Worm (Caenorhabditis elegans) whole organism, L2 larva: ENCODE measurements around the gene npr-17.
"Not testable (repeated sequence)": the region's sequence is repeated elsewhere in the genome, so short reads cannot be mapped to it uniquely, and the experiment has no call there.

Source experiments
- C34F6.9 ChIP-seq: fragments of 150-350 bp; optimal IDR thresholded peaks from 2 replicates; lab custom pipeline; 2014; ENCODE audit warnings: missing biosample characterization, missing genetic modification characterization
- F13H6.1 ChIP-seq: sonication (generic microtip); optimal IDR thresholded peaks from 2 replicates; lab custom pipeline; 2016; ENCODE audit warnings: missing genetic modification characterization, missing compliant biosample characterization
- ZK546.5 ChIP-seq: sonication (generic microtip); optimal IDR thresholded peaks from 2 replicates; lab custom pipeline; 2017; ENCODE audit warnings: missing biosample characterization, missing genetic modification characterization
- alr-1 ChIP-seq: fragments of 150-350 bp; optimal IDR thresholded peaks from 2 replicates; lab custom pipeline; 2014; ENCODE audit warnings: missing biosample characterization, missing genetic modification characterization
- aly-2 ChIP-seq: fragments of 150-350 bp; optimal IDR thresholded peaks from 2 replicates; lab custom pipeline; 2014; ENCODE audit warnings: missing biosample characterization, missing genetic modification characterization
- ceh-16 ChIP-seq: fragments of 150-350 bp; optimal IDR thresholded peaks from 2 replicates; lab custom pipeline; 2014; ENCODE audit warnings: missing biosample characterization, missing genetic modification characterization
- ceh-82 ChIP-seq: fragments of 150-350 bp; optimal IDR thresholded peaks from 2 replicates; lab custom pipeline; 2014; ENCODE audit warnings: missing biosample characterization, missing genetic modification characterization
- egl-27 ChIP-seq: sonication (generic microtip); optimal IDR thresholded peaks from 3 replicates; lab custom pipeline; 2017; ENCODE audit warnings: missing biosample characterization, missing genetic modification reagents, missing genetic modification characterization
- elt-3 ChIP-seq: sonication (generic microtip); optimal IDR thresholded peaks from 2 replicates; lab custom pipeline; 2017; ENCODE audit warnings: missing biosample characterization, missing genetic modification characterization
- gmeb-1 ChIP-seq: fragments of 150-350 bp; optimal IDR thresholded peaks from 2 replicates; lab custom pipeline; 2014; ENCODE audit warnings: missing biosample characterization, missing genetic modification characterization
- lin-13 ChIP-seq: fragments of 150-350 bp; optimal IDR thresholded peaks from 2 replicates; lab custom pipeline; 2014; ENCODE audit warnings: missing biosample characterization, missing genetic modification reagents, missing genetic modification characterization
- lsy-2 ChIP-seq, 2 experiments: fragments of 150-350 bp in 1 of 2; sonication (generic microtip) in 1 of 2; optimal IDR thresholded peaks; 2 replicates each; lab custom pipeline; 2014 to 2017; ENCODE audit warnings: missing biosample characterization in 2 of 2, missing genetic modification characterization in 2 of 2
- mab-5 ChIP-seq: fragments of 150-350 bp; optimal IDR thresholded peaks from 2 replicates; lab custom pipeline; 2014; ENCODE audit warnings: missing biosample characterization, missing genetic modification characterization
- mbf-1 ChIP-seq: sonication (generic microtip); optimal IDR thresholded peaks from 2 replicates; lab custom pipeline; 2017; ENCODE audit warnings: missing biosample characterization, missing genetic modification characterization
- nhr-10 ChIP-seq: sonication (generic microtip); optimal IDR thresholded peaks from 2 replicates; lab custom pipeline; 2017; ENCODE audit warnings: missing biosample characterization, missing genetic modification characterization
- nhr-12 ChIP-seq: fragments of 150-350 bp; optimal IDR thresholded peaks from 2 replicates; lab custom pipeline; 2014; ENCODE audit warnings: missing biosample characterization, missing genetic modification characterization
- nhr-129 ChIP-seq: fragments of 150-350 bp; optimal IDR thresholded peaks from 2 replicates; lab custom pipeline; 2014; ENCODE audit warnings: missing biosample characterization, missing genetic modification characterization
- nhr-21 ChIP-seq: fragments of 150-350 bp; optimal IDR thresholded peaks from 2 replicates; lab custom pipeline; 2014; ENCODE audit warnings: missing biosample characterization, missing genetic modification characterization
- nhr-23 ChIP-seq: fragments of 150-350 bp; optimal IDR thresholded peaks from 2 replicates; lab custom pipeline; 2014; ENCODE audit warnings: missing biosample characterization, missing genetic modification reagents, missing genetic modification characterization
- nhr-237 ChIP-seq: fragments of 150-350 bp; optimal IDR thresholded peaks from 2 replicates; lab custom pipeline; 2014; ENCODE audit warnings: missing biosample characterization, missing genetic modification characterization
- nhr-25 ChIP-seq: fragments of 150-350 bp; sonication (generic microtip); optimal IDR thresholded peaks from 3 replicates; lab custom pipeline; 2014; ENCODE audit warnings: missing biosample characterization, missing genetic modification characterization
- nhr-77 ChIP-seq: fragments of 150-350 bp; optimal IDR thresholded peaks from 2 replicates; lab custom pipeline; 2014; ENCODE audit warnings: missing biosample characterization, missing genetic modification characterization
- peb-1 ChIP-seq: fragments of 150-350 bp; optimal IDR thresholded peaks from 2 replicates; lab custom pipeline; 2014; ENCODE audit warnings: missing biosample characterization, missing genetic modification characterization
- sem-4 ChIP-seq: fragments of 150-350 bp; optimal IDR thresholded peaks from 2 replicates; lab custom pipeline; 2014; ENCODE audit warnings: missing biosample characterization, missing genetic modification reagents, missing genetic modification characterization
- skn-1 ChIP-seq: sonication (generic microtip); optimal IDR thresholded peaks from 2 replicates; lab custom pipeline; 2017; ENCODE audit warnings: missing biosample characterization, missing genetic modification characterization
- snpc-4 ChIP-seq: fragments of 150-350 bp; optimal IDR thresholded peaks from 2 replicates; lab custom pipeline; 2014; ENCODE audit warnings: missing biosample characterization, missing genetic modification characterization
- unc-39 ChIP-seq: fragments of 150-350 bp; optimal IDR thresholded peaks from 2 replicates; lab custom pipeline; 2014; ENCODE audit warnings: missing biosample characterization, missing genetic modification characterization
- unc-55 ChIP-seq: fragments of 150-350 bp; sonication (generic microtip); optimal IDR thresholded peaks from 3 replicates; lab custom pipeline; 2014; ENCODE audit warnings: missing biosample characterization, missing genetic modification reagents, missing genetic modification characterization
- unc-62 ChIP-seq: fragments of 150-350 bp; optimal IDR thresholded peaks from 2 replicates; lab custom pipeline; 2014; ENCODE audit warnings: missing biosample characterization, missing genetic modification reagents, missing genetic modification characterization
- zag-1 ChIP-seq: fragments of 150-350 bp; optimal IDR thresholded peaks from 2 replicates; lab custom pipeline; 2014; ENCODE audit warnings: missing biosample characterization, missing genetic modification characterization
- ztf-1 ChIP-seq: fragments of 200-800 bp; sonication (Bioruptor generic); conservative IDR thresholded peaks from 2 replicates; pipeline ENCODE4 v1.3.6; 2022; ENCODE audit warnings: missing genetic modification characterization, missing compliant biosample characterization
- ztf-4 ChIP-seq: fragments of 150-350 bp; optimal IDR thresholded peaks from 2 replicates; lab custom pipeline; 2014; ENCODE audit warnings: missing biosample characterization, missing genetic modification characterization

Gene npr-17

DNA sequence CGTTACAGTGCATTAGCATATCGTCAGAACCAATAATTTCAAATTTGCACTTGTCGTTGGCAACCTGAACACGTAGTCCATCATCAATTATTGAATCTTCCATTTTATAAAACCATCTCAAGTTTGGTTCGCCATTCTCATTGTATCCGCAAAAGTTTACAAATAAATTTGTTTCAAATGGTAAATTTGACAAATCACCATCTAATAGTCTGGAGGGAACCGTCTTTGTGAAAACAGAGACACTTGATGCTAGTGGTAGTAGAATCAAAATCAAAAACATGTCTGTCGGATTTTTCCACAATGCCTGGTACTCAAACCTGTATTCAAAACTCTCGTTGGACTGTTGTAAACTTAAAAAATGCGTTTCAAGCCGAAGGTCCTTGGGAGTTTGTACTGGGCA is 32.0 kb downstream of the npr-17 start, which contains the start of gene F54H12.2:
F54H12.2 (plus strand) TSS at position 301 of the 400 bp plus-strand sequence.
- not testable (repeated sequence) for TF ChIP-seq nhr-23 (tag; lab: Kevin White, UChicago); ztf-1; unc-62 (GFP tag; lab: Kevin White, UChicago)

ce11 chrIII:7962641-7963040 is 33.6 kb downstream of the npr-17 start, which contains the start of gene F54H12.4:
Gene F54H12.4, minus strand, starts transcription at chrIII:7962741.
- not testable (repeated sequence) for TF ChIP-seq elt-3, ceh-16, nhr-12 (tag; lab: Kevin White, UChicago)

DNA sequence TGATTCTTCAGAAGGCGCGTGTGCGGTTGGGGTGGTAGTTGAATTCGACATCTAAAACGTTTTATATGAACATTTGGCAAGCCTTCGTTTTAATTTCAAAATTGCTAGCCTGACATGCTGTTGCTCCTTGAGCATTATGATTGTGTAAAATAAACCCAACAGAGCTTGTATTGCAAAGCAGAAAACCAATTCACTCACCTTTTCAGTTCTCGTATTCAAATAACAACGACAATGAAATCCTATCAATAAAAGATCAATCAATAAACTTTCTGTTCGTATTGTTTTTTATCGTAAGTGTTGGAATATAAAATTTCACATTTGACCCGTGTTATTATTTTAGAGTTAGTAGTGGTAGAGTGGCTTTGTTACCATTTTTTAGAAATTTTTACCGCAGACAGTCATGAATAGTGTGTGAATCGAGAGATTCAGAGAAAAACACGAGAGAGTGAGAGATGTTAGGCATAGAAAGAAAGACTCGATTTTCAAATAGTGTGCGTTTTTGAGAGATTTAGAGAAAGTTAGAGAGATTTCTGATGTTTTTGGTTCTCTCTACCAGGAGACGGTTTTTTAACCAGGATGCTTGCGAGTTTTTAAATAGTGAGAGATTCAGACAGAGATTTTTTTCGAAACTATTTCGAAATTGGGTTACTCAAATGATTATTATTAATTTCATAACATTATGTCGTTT is 37.2 kb downstream of the npr-17 start, which contains the start of gene F54H12.10:
F54H12.10 (minus strand) TSS at position 51 of the 688 bp plus-strand sequence.
- not testable (repeated sequence) for TF ChIP-seq unc-62 (GFP tag; lab: Kevin White, UChicago); nhr-237; sem-4 (tag; lab: Kevin White, UChicago)
- TF ChIP-seq, all 48 proteins: peak for 0; not testable (repeated sequence) for 48

- peak in 1 of 2 experiments; percentile 40 for TF ChIP-seq lsy-2 (tag; optimal IDR thresholded peaks at IDR 0.05; lab: Kevin White, UChicago)
- TF ChIP-seq egl-27, result no peak
- TF ChIP-seq unc-55 (GFP tag; lab: Kevin White, UChicago), result peak; percentile 40
- peak; percentile 74 for TF ChIP-seq C34F6.9
- no peak for TF ChIP-seq skn-1 (tag; lab: Kevin White, UChicago)
These were observed 38.2 kb downstream of the npr-17 start, which contains the start of gene C29E4.11 for ce11 chrIII:7958085-7958484. Gene C29E4.11, minus strand, starts transcription at chrIII:7958114.

- TF ChIP-seq ZK546.5 (tag; lab: Kevin White, UChicago) (no peak), snpc-4 (no peak), gmeb-1 (no peak), nhr-25 (no peak), alr-1 (tag; lab: Kevin White, UChicago) (no peak), aly-2 (tag; lab: Kevin White, UChicago) (no peak), nhr-21 (no peak), peb-1 (tag; lab: Kevin White, UChicago) (no peak), ceh-82 (tag; lab: Kevin White, UChicago) (no peak), unc-39 (tag; lab: Kevin White, UChicago) (no peak), ztf-1 (no peak), lin-13 (GFP tag; lab: Kevin White, UChicago) (no peak), F13H6.1 (tag; lab: Kevin White, UChicago) (no peak), mbf-1 (tag; lab: Kevin White, UChicago) (no peak), unc-55 (GFP tag; lab: Kevin White, UChicago) (no peak), mab-5 (tag; lab: Kevin White, UChicago) (no peak)
These were observed 39.3 kb downstream of the npr-17 start, which contains the start of gene C29E4.9 for ce11 chrIII:7956965-7957364. Gene C29E4.9, minus strand, starts transcription at chrIII:7957065.

DNA sequence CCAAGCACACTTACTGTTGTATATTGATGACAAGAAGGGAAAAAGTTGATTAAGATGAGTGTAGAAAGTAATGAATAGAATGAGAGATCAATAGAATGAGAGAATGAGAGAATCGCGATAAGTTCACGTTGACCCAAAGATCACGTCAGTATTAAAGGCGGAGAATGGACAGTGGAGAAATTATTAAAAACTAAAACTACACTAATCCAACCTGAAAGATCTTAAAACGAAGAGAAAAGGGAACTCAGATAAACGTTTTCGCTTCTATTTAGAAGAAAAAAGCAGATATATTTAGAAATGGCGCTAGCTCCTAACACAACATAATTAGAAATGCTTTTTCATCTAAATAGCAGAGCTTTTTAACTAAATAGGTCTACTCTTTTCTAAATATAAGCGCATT is 43.0 kb downstream of the npr-17 start, which contains the start of gene let-754:
let-754 (minus strand) TSS at position 101 of the 400 bp plus-strand sequence.
- TF ChIP-seq lsy-2 (tag; optimal IDR thresholded peaks at IDR 0.05; lab: Kevin White, UChicago) (no peak), nhr-129 (no peak), gmeb-1 (no peak), mab-5 (tag; lab: Kevin White, UChicago) (no peak), nhr-77 (tag; lab: Kevin White, UChicago) (no peak), nhr-10 (tag; lab: Kevin White, UChicago) (no peak), zag-1 (tag; lab: Kevin White, UChicago) (no peak), ztf-4 (tag; lab: Kevin White, UChicago) (no peak), ceh-16 (tag; lab: Kevin White, UChicago) (no peak)
